Worm (Caenorhabditis elegans): Measurements from ENCODE around the gene lgc-23.

The lgc-23 gene

ce11 chrX:12033937-12034336 lies 31.1 kb upstream of the lgc-23 start, which contains the start of gene tsp-20:
TSS of gene tsp-20 (minus strand) at chrX:12034037.
- TF ChIP-seq sdz-12 (GFP tag; optimal IDR thresholded peaks at IDR 0.05) (no peak), unc-39 (tag; optimal IDR thresholded peaks at IDR 0.05) (no peak), nhr-102 (tag; optimal IDR thresholded peaks at IDR 0.05) (no peak), dmd-8 (GFP tag; IDR thresholded peaks at IDR 0.05) (no peak), hmg-1.1 (GFP tag; IDR thresholded peaks at IDR 0.05) (no peak), daf-8 (GFP tag; IDR thresholded peaks at IDR 0.05) (no peak), fos-1 (tag; optimal IDR thresholded peaks at IDR 0.05) (no peak), Y75B8A.6 (GFP tag; IDR thresholded peaks at IDR 0.05) (no peak), lin-1 (GFP tag; IDR thresholded peaks at IDR 0.05) (no peak), T20F7.1 (GFP tag; optimal IDR thresholded peaks at IDR 0.05) (no peak), T26A8.4 (GFP tag; IDR thresholded peaks at IDR 0.05) (no peak), dmd-6 (GFP tag; IDR thresholded peaks at IDR 0.05) (no peak), aly-2 (tag; optimal IDR thresholded peaks at IDR 0.05) (no peak), ces-1 (GFP tag; optimal IDR thresholded peaks at IDR 0.05) (no peak), mes-2 (tag; optimal IDR thresholded peaks at IDR 0.05; ENCODE audit: poor library complexity, severe bottlenecking) (no peak), ceh-32 (tag; optimal IDR thresholded peaks at IDR 0.05; ENCODE audit: poor library complexity) (no peak)

DNA sequence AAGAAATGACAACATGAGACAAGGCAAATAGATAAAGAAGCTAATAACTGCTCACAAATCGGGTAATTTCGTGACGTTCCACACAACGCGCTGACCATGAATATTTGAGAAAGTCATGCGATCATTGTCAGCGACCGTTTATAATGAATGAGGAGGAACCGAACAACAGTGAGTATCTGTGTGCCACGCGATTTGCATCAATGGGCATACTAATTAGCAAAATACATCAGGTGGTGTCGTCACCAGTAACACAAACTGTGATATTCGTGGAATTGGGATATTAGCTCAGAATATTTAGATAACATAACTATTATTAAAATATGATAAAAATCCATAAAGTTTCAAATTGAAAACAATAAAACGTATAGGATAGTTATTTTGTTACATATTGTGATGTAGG lies 30.3 kb upstream of the lgc-23 start:
- TF ChIP-seq F26F4.8 (GFP tag; conservative IDR thresholded peaks at IDR 0.05) = no peak
- TF ChIP-seq lim-7 (GFP tag; IDR thresholded peaks at IDR 0.05) = no peak
- no peak for TF ChIP-seq F10B5.3 (tag; optimal IDR thresholded peaks at IDR 0.05)
- TF ChIP-seq hif-1 (tag; optimal IDR thresholded peaks at IDR 0.05) = no peak
- no peak for TF ChIP-seq nhr-10 (tag; optimal IDR thresholded peaks at IDR 0.05)
- TF ChIP-seq zip-2 (tag; optimal IDR thresholded peaks at IDR 0.05) = no peak
- TF ChIP-seq daf-16 (GFP tag; optimal IDR thresholded peaks at IDR 0.05) = no peak
- TF ChIP-seq daf-16 (tag; optimal IDR thresholded peaks at IDR 0.05) = no peak
- no peak for TF ChIP-seq nhr-76 (tag; optimal IDR thresholded peaks at IDR 0.05)
- no peak for TF ChIP-seq T20F7.1 (GFP tag; optimal IDR thresholded peaks at IDR 0.05)
- no peak for TF ChIP-seq lsy-2 (tag; optimal IDR thresholded peaks at IDR 0.05)
- TF ChIP-seq zfp-2 (tag; optimal IDR thresholded peaks at IDR 0.05) = no peak
- TF ChIP-seq nhr-48 (tag; optimal IDR thresholded peaks at IDR 0.05) = no peak
- no peak for TF ChIP-seq vab-7 (GFP tag; IDR thresholded peaks at IDR 0.05)
- TF ChIP-seq nhr-102 (tag; optimal IDR thresholded peaks at IDR 0.05) = no peak
- no peak for TF ChIP-seq unc-39 (tag; optimal IDR thresholded peaks at IDR 0.05)
- TF ChIP-seq mdt-29 (GFP tag; IDR thresholded peaks at IDR 0.05) = no peak

ce11 chrX:12036114-12036513 lies 28.9 kb upstream of the lgc-23 start:
- TF ChIP-seq hmg-1.1 (GFP tag; IDR thresholded peaks at IDR 0.05) (no peak), ceh-20 (GFP tag; IDR thresholded peaks at IDR 0.05) (no peak), attf-4 (tag; optimal IDR thresholded peaks at IDR 0.05) (no peak), mep-1 (tag; optimal IDR thresholded peaks at IDR 0.05) (no peak), dmd-9 (GFP tag; IDR thresholded peaks at IDR 0.05) (no peak), tra-1 (GFP tag; IDR thresholded peaks at IDR 0.05) (no peak)

DNA sequence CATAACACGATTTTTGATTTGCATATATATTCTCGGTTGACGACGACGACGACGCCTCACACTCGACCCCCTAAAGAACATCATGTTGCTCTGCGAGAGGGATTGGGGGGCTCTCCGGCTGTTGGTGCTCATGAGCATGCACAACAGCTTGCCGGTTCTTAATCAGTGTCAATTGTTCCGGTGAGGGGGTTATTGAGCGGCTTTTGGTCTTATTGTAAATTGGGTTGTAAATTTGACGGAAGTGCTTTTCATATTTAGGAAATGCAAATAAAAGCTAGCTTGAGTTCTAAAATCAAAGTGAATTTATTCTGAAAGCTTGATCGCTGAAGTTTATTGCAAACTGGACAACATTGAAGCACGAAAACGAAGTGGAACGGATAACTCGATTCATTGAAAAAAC lies 27.0 kb upstream of the lgc-23 start:
- TF ChIP-seq tag-97 (GFP tag; IDR thresholded peaks at IDR 0.05) (no peak), daf-19 (GFP tag; conservative IDR thresholded peaks at IDR 0.05) (no peak), duxl-1 (tag; optimal IDR thresholded peaks at IDR 0.05; ENCODE audit: poor library complexity) (no peak), daf-16 (GFP tag; optimal IDR thresholded peaks at IDR 0.05) (no peak), daf-16 (tag; optimal IDR thresholded peaks at IDR 0.05) (no peak), snpc-1.2 (GFP tag; IDR thresholded peaks at IDR 0.05) (no peak), hmg-1.1 (GFP tag; IDR thresholded peaks at IDR 0.05) (no peak), ztf-11 (tag; optimal IDR thresholded peaks at IDR 0.05) (no peak)

Data from whole organism, L4 larva.